Fruit fly (Drosophila melanogaster) whole organism, pupa: ENCODE measurements around the gene Lmpt.

Source experiments
- CG10348 ChIP-seq: fragments of 200-800 bp; sonication (Bioruptor generic); IDR thresholded peaks from 2 replicates; pipeline ENCODE4 v1.3.6; 2022; ENCODE audit warnings: missing biosample characterization, missing genetic modification characterization
- CG12605 ChIP-seq: fragments of 200-800 bp; sonication (Bioruptor generic); IDR thresholded peaks from 2 replicates; pipeline ENCODE4 v1.3.6; 2022; ENCODE audit warnings: missing biosample characterization, missing genetic modification characterization
- CG13204 ChIP-seq: fragments of 200-800 bp; sonication (Bioruptor generic); optimal IDR thresholded peaks from 2 replicates; lab custom pipeline; 2018; ENCODE audit warnings: missing biosample characterization, mild to moderate bottlenecking, missing genetic modification characterization, moderate library complexity
- CG14655 ChIP-seq: fragments of 200-800 bp; sonication (Bioruptor generic); optimal IDR thresholded peaks from 3 replicates; lab custom pipeline; 2017; ENCODE audit warnings: mild to moderate bottlenecking, missing biosample characterization, missing genetic modification reagents, missing genetic modification characterization
- CG15710 ChIP-seq: fragments of 200-800 bp; sonication (Bioruptor generic); optimal IDR thresholded peaks from 2 replicates; lab custom pipeline; 2018; ENCODE audit warnings: missing biosample characterization, mild to moderate bottlenecking, missing genetic modification characterization, moderate library complexity
- CG17806 ChIP-seq: fragments of 200-800 bp; sonication (Bioruptor generic); optimal IDR thresholded peaks from 2 replicates; lab custom pipeline; 2018; ENCODE audit warnings: missing biosample characterization, mild to moderate bottlenecking, missing genetic modification characterization, moderate library complexity
- CG32121 ChIP-seq: fragments of 200-800 bp; sonication (Bioruptor generic); IDR thresholded peaks from 2 replicates; pipeline ENCODE4 v1.3.6; 2022; ENCODE audit warnings: missing biosample characterization, missing genetic modification characterization
- CG34367 ChIP-seq: fragments of 200-800 bp; sonication (Bioruptor generic); optimal IDR thresholded peaks from 2 replicates; lab custom pipeline; 2018; ENCODE audit warnings: missing biosample characterization, mild to moderate bottlenecking, missing genetic modification characterization
- CG4496 ChIP-seq: fragments of 200-800 bp; sonication (Bioruptor generic); IDR thresholded peaks from 3 replicates; pipeline ENCODE4 v1.3.6; 2022; ENCODE audit warnings: missing biosample characterization, missing genetic modification characterization
- CG8159 ChIP-seq: fragments of 200-800 bp; sonication (Bioruptor generic); optimal IDR thresholded peaks from 3 replicates; lab custom pipeline; 2018; ENCODE audit warnings: missing biosample characterization, mild to moderate bottlenecking, missing genetic modification characterization, moderate library complexity
- CG8301 ChIP-seq: fragments of 200-800 bp; sonication (Bioruptor generic); optimal IDR thresholded peaks from 2 replicates; lab custom pipeline; 2018; ENCODE audit warnings: missing biosample characterization, mild to moderate bottlenecking, missing genetic modification characterization
- CG9948 ChIP-seq: fragments of 200-800 bp; sonication (Bioruptor generic); optimal IDR thresholded peaks from 2 replicates; lab custom pipeline; 2018; ENCODE audit warnings: missing biosample characterization, mild to moderate bottlenecking, missing genetic modification characterization, moderate library complexity
- D1 ChIP-seq: fragments of 200-800 bp; sonication (Bioruptor generic); optimal IDR thresholded peaks from 2 replicates; lab custom pipeline; 2018; ENCODE audit warnings: missing biosample characterization, mild to moderate bottlenecking, missing genetic modification characterization, moderate library complexity
- EcR ChIP-seq: fragments of 200-800 bp; sonication (Bioruptor generic); optimal IDR thresholded peaks from 3 replicates; lab custom pipeline; 2019; ENCODE audit warnings: missing biosample characterization, missing genetic modification characterization, mild to moderate bottlenecking, moderate library complexity, missing genetic modification reagents
- Ets98B ChIP-seq: fragments of 200-800 bp; sonication (Bioruptor generic); IDR thresholded peaks from 2 replicates; pipeline ENCODE4 v1.3.6; 2022; ENCODE audit warnings: missing biosample characterization, missing genetic modification characterization
- Pif1A ChIP-seq: fragments of 200-800 bp; sonication (Bioruptor generic); optimal IDR thresholded peaks from 3 replicates; lab custom pipeline; 2016; ENCODE audit warnings: missing biosample characterization, missing genetic modification characterization
- Pif1B ChIP-seq: fragments of 200-800 bp; sonication (Bioruptor generic); optimal IDR thresholded peaks from 3 replicates; lab custom pipeline; 2016; ENCODE audit warnings: missing biosample characterization, missing genetic modification characterization
- Snoo ChIP-seq: fragments of 200-800 bp; sonication (Bioruptor generic); optimal IDR thresholded peaks from 3 replicates; lab custom pipeline; 2017; ENCODE audit warnings: missing biosample characterization, mild to moderate bottlenecking, missing genetic modification characterization, inconsistent platforms
- fd96Ca ChIP-seq: fragments of 200-800 bp; sonication (Bioruptor generic); IDR thresholded peaks from 3 replicates; pipeline ENCODE4 v1.3.6; 2022; ENCODE audit warnings: missing biosample characterization, missing genetic modification characterization
- gl ChIP-seq: fragments of 200-800 bp; sonication (Bioruptor generic); optimal IDR thresholded peaks from 2 replicates; lab custom pipeline; 2018; ENCODE audit warnings: missing biosample characterization, mild to moderate bottlenecking, missing genetic modification characterization
- rn ChIP-seq: fragments of 200-800 bp; sonication (Bioruptor generic); IDR thresholded peaks from 2 replicates; pipeline ENCODE4 v1.3.6; 2022; ENCODE audit warnings: missing biosample characterization, missing genetic modification characterization

Gene Lmpt

DNA sequence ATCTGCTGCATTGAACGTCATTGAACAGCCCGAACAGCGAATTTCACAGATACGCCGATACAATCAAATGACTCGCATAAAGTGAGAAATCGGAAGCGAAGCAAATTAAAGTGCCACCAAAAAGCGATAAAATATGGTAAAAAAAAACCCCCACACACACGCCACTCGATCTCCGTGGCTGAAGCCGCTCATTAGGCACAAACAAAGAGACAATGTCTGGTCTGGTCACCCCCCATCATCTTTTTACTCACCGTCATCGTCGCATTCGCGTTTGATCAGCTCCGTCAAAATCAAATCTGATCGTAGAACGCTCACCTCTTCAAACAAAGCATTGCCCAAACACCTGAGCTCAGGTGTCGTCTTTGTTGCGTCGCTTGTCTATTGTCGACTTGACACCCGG is 10.9 kb downstream of the Lmpt start:
- TF ChIP-seq Pif1B (GFP tag; lab: Kevin White, UChicago) (no peak), CG9948 (tag; lab: Kevin White, UChicago) (no peak), Snoo (no peak), Ets98B (GFP tag; lab: Robert Waterston, UW) (no peak), CG32121 (GFP tag; lab: Robert Waterston, UW) (no peak), CG4496 (GFP tag; lab: Robert Waterston, UW) (no peak), CG15710 (tag; lab: Kevin White, UChicago) (no peak), CG12605 (no peak), gl (tag; lab: Kevin White, UChicago) (no peak)
- TF ChIP-seq, all 21 proteins: peak for 0

DNA sequence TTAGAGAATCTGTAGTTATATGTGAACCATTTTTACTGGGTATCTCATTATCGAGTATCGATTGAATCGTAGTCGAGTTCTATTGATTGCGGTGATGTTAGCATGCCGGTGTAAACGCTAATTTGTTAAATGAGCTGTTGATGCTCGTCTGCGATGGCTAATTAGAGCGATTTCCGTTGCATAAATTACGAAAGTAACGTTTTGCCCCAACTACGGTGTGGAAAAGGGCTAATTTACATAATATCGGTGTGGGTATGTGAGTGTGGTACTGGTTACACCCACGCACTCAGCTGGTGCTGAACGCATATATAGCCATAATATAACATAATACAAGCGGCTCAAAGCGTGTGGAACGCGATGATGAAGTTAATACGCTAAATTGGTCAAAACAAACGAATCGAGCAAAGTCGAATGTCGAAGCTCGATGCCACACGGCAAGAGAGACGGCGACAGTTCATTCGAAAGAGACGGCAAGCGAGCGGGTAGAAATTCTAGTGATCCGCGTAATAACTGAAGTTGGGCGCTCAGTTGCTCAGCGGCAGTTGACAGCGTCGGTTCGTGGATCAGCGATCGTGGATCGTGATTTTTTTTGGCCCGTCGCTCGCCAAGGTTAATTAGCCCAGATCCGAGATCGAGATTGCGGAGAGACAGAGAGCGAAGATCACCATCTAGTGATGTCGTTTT is 11.8 kb downstream of the Lmpt start, which contains the start of gene CG32170:
Gene CG32170 (plus strand): TSS at position 525 of the 684 bp plus-strand sequence.
- TF ChIP-seq CG12605: no peak
- no peak for TF ChIP-seq Ets98B (GFP tag; lab: Robert Waterston, UW)
- no peak for TF ChIP-seq CG14655 (GFP tag; lab: Kevin White, UChicago)
- peak; percentile 53; the same call in 1 of the 3 replicates for TF ChIP-seq CG4496 (GFP tag; lab: Robert Waterston, UW)
- TF ChIP-seq CG13204: peak; percentile 29
- TF ChIP-seq CG17806 (tag; lab: Kevin White, UChicago): no peak

dm6 chr3L:16878830-16879536 is 13.9 kb downstream of the Lmpt start:
- TF ChIP-seq Pif1A (GFP tag; lab: Kevin White, UChicago) (no peak), Pif1B (GFP tag; lab: Kevin White, UChicago) (no peak), CG12605 (no peak), fd96Ca (GFP tag; lab: Robert Waterston, UW) (no peak), CG17806 (tag; lab: Kevin White, UChicago) (no peak)
- TF ChIP-seq, all 21 proteins: peak for 0

- TF ChIP-seq CG32121 (GFP tag; lab: Robert Waterston, UW) (0 out of 2 replicates have a peak, but pooled peaks have one; percentile 11), rn (GFP tag; lab: Robert Waterston, UW) (no peak)
- TF ChIP-seq, all 21 proteins: peak for 1
Observed at dm6 chr3L:16881097-16881496, 16.0 kb downstream of the Lmpt start.

- TF ChIP-seq gl (tag; lab: Kevin White, UChicago): no peak
- no peak for TF ChIP-seq fd96Ca (GFP tag; lab: Robert Waterston, UW)
- peak; percentile 57 for TF ChIP-seq D1
- 0 out of 3 replicates have a peak, but pooled peaks have one; percentile 13 for TF ChIP-seq CG4496 (GFP tag; lab: Robert Waterston, UW)
- TF ChIP-seq CG9948 (tag; lab: Kevin White, UChicago): no peak
- TF ChIP-seq Pif1B (GFP tag; lab: Kevin White, UChicago): no peak
- peak; percentile 30 for TF ChIP-seq CG8301 (tag; lab: Kevin White, UChicago)
- TF ChIP-seq Snoo: no peak
- TF ChIP-seq EcR (GFP tag; lab: Kevin White, UChicago): peak; percentile 68
- no peak for TF ChIP-seq CG10348 (GFP tag; lab: Robert Waterston, UW)
- TF ChIP-seq CG14655 (GFP tag; lab: Kevin White, UChicago): peak; percentile 30
- TF ChIP-seq Ets98B (GFP tag; lab: Robert Waterston, UW): no peak
- TF ChIP-seq rn (GFP tag; lab: Robert Waterston, UW): no peak
- no peak for TF ChIP-seq CG34367 (tag; lab: Kevin White, UChicago)
- TF ChIP-seq CG8159 (tag; lab: Kevin White, UChicago): no peak
- no peak for TF ChIP-seq CG15710 (tag; lab: Kevin White, UChicago)
- no peak for TF ChIP-seq Pif1A (GFP tag; lab: Kevin White, UChicago)
Observed at dm6 chr3L:16884037-16884436, 18.9 kb downstream of the Lmpt start.

DNA sequence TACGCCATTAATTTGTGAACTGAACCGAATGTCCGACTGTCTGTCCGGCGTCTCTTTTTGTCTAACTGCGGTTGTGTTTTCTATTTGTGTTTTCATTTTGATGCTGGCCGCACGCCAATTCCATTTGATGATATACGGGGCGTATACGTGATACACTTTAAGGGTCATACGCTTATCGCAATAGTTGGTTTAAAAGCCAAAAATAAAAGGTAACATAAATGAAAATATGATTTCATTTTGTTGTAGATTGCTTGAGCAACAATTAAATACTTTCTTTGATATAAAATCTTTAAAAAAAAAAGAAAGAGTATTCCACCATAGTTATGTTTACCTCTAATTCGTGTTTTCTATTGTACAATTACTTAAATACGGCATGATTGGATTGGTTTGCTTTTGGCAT is 19.9 kb downstream of the Lmpt start:
- TF ChIP-seq CG4496 (GFP tag; lab: Robert Waterston, UW) (peak; percentile 63), EcR (GFP tag; lab: Kevin White, UChicago) (no peak), CG8301 (tag; lab: Kevin White, UChicago) (peak; percentile 5), CG32121 (GFP tag; lab: Robert Waterston, UW) (peak; percentile 81), Ets98B (GFP tag; lab: Robert Waterston, UW) (peak; percentile 59), CG13204 (no peak)
